Fruit fly (Drosophila melanogaster) whole organism, embryonic: ENCODE data around the gene CG11396.
A peak's percentile ranks its signal among the peaks of the same experiment; 100 is the strongest.

Experiments used
- Antp ChIP-seq: fragments of 200-800 bp; sonication (Bioruptor generic); optimal IDR thresholded peaks from 3 replicates; lab custom pipeline; 2016; ENCODE audit warnings: missing biosample characterization, missing genetic modification characterization
- BtbVII ChIP-seq: fragments of 200-800 bp; sonication (Bioruptor generic); optimal IDR thresholded peaks from 3 replicates; lab custom pipeline; 2017; ENCODE audit warnings: missing biosample characterization, mild to moderate bottlenecking, missing genetic modification characterization
- CG11696 ChIP-seq: fragments of 200-800 bp; sonication (Bioruptor generic); IDR thresholded peaks from 2 replicates; pipeline ENCODE4 v1.3.6; 2022; ENCODE audit warnings: missing biosample characterization, missing genetic modification characterization
- CG12071 ChIP-seq: fragments of 200-800 bp; sonication (Bioruptor generic); optimal IDR thresholded peaks from 3 replicates; lab custom pipeline; 2018; ENCODE audit warnings: missing biosample characterization, mild to moderate bottlenecking, missing genetic modification characterization
- CG12219 ChIP-seq: fragments of 200-800 bp; sonication (Bioruptor generic); optimal IDR thresholded peaks from 3 replicates; lab custom pipeline; 2018; ENCODE audit warnings: missing biosample characterization, mild to moderate bottlenecking, missing genetic modification characterization
- CG14014 ChIP-seq: fragments of 200-800 bp; sonication (Bioruptor generic); IDR thresholded peaks from 2 replicates; pipeline ENCODE4 v1.3.6; 2022; ENCODE audit warnings: missing biosample characterization, missing genetic modification characterization
- CG14050 ChIP-seq: fragments of 200-800 bp; sonication (Bioruptor generic); IDR thresholded peaks from 3 replicates; pipeline ENCODE4 v1.3.6; 2022; ENCODE audit warnings: missing biosample characterization, missing genetic modification characterization
- CG14441 ChIP-seq: fragments of 200-800 bp; sonication (Bioruptor generic); IDR thresholded peaks from 2 replicates; pipeline ENCODE4 v1.3.6; 2022; ENCODE audit warnings: missing biosample characterization, missing genetic modification characterization
- CG14965 ChIP-seq: fragments of 200-800 bp; sonication (Bioruptor generic); optimal IDR thresholded peaks from 2 replicates; lab custom pipeline; 2016; ENCODE audit warnings: missing biosample characterization, missing genetic modification characterization, borderline replicate concordance
- CG1602 ChIP-seq: fragments of 200-800 bp; sonication (Bioruptor generic); optimal IDR thresholded peaks from 3 replicates; lab custom pipeline; 2016; ENCODE audit warnings: missing biosample characterization, missing genetic modification characterization
- CG16813 ChIP-seq: fragments of 200-800 bp; sonication (Bioruptor generic); IDR thresholded peaks from 3 replicates; pipeline ENCODE4 v1.3.6; 2022; ENCODE audit warnings: missing biosample characterization, missing genetic modification characterization; ENCODE audit not compliant: partially characterized antibody
- CG16815 ChIP-seq: fragments of 200-800 bp; sonication (Bioruptor generic); optimal IDR thresholded peaks from 3 replicates; lab custom pipeline; 2017; ENCODE audit warnings: missing biosample characterization, mild to moderate bottlenecking, missing genetic modification characterization
- CG18262 ChIP-seq: fragments of 200-800 bp; optimal IDR thresholded peaks from 3 replicates; lab custom pipeline; 2019; ENCODE audit warnings: missing biosample characterization, mild to moderate bottlenecking, missing genetic modification characterization, moderate library complexity
- CG1832 ChIP-seq: fragments of 200-800 bp; sonication (Bioruptor generic); optimal IDR thresholded peaks from 2 replicates; lab custom pipeline; 2017; ENCODE audit warnings: missing biosample characterization, mild to moderate bottlenecking, missing genetic modification characterization, inconsistent platforms
- CG2120 ChIP-seq: fragments of 200-800 bp; sonication (Bioruptor generic); optimal IDR thresholded peaks from 3 replicates; lab custom pipeline; 2016; ENCODE audit warnings: missing biosample characterization, missing genetic modification characterization
- CG2202 ChIP-seq: fragments of 200-800 bp; sonication (Bioruptor generic); optimal IDR thresholded peaks from 2 replicates; lab custom pipeline; 2018; ENCODE audit warnings: missing biosample characterization, mild to moderate bottlenecking, missing genetic modification characterization
- CG7786 ChIP-seq: fragments of 200-800 bp; sonication (Bioruptor generic); optimal IDR thresholded peaks from 2 replicates; lab custom pipeline; 2016; ENCODE audit warnings: missing biosample characterization, missing genetic modification characterization
- CG8388 ChIP-seq: fragments of 200-800 bp; sonication (Bioruptor generic); optimal IDR thresholded peaks from 2 replicates; lab custom pipeline; 2019; ENCODE audit warnings: missing biosample characterization, mild to moderate bottlenecking, missing genetic modification characterization, moderate library complexity
- CG9876 ChIP-seq: fragments of 200-800 bp; sonication (Bioruptor generic); optimal IDR thresholded peaks from 2 replicates; lab custom pipeline; 2016; ENCODE audit warnings: missing biosample characterization, missing genetic modification characterization
- Camta ChIP-seq: fragments of 200-800 bp; sonication (Bioruptor generic); optimal IDR thresholded peaks from 2 replicates; lab custom pipeline; 2016; ENCODE audit warnings: missing biosample characterization, missing genetic modification characterization
- ERR ChIP-seq: fragments of 200-800 bp; sonication (Bioruptor generic); optimal IDR thresholded peaks from 2 replicates; lab custom pipeline; 2016; ENCODE audit warnings: missing biosample characterization, missing genetic modification characterization
- Eip74EF ChIP-seq, 2 experiments: fragments of 200-800 bp in 1 of 2; fragments of >200 bp in 1 of 2; sonication (Bioruptor generic) in 1 of 2; optimal IDR thresholded peaks; 2 replicates each; lab custom pipeline; 2017 to 2019; ENCODE audit warnings: missing biosample characterization in 2 of 2, missing genetic modification characterization in 2 of 2, mild to moderate bottlenecking in 1 of 2, moderate library complexity in 1 of 2
- HLH3B ChIP-seq: fragments of 200-800 bp; sonication (Bioruptor generic); IDR thresholded peaks from 2 replicates; pipeline ENCODE4 v1.3.6; 2022; ENCODE audit warnings: missing biosample characterization, missing genetic modification characterization
- Hey ChIP-seq: fragments of 200-800 bp; sonication (Bioruptor generic); optimal IDR thresholded peaks from 3 replicates; lab custom pipeline; 2018; ENCODE audit warnings: missing biosample characterization, mild to moderate bottlenecking, missing genetic modification characterization
- HmgD ChIP-seq: fragments of 200-800 bp; sonication (Bioruptor generic); optimal IDR thresholded peaks from 3 replicates; lab custom pipeline; 2016; ENCODE audit warnings: missing biosample characterization, missing genetic modification characterization
- Hmr ChIP-seq: fragments of 200-800 bp; sonication (Bioruptor generic); optimal IDR thresholded peaks from 3 replicates; lab custom pipeline; 2017; ENCODE audit warnings: mild to moderate bottlenecking, missing biosample characterization, missing genetic modification reagents, missing genetic modification characterization
- Lhr ChIP-seq: fragments of 200-800 bp; sonication (Bioruptor generic); optimal IDR thresholded peaks from 3 replicates; lab custom pipeline; 2017; ENCODE audit warnings: mild to moderate bottlenecking, missing biosample characterization, missing genetic modification reagents, missing genetic modification characterization
- Mes4 ChIP-seq: fragments of 200-800 bp; sonication (Bioruptor generic); optimal IDR thresholded peaks from 2 replicates; lab custom pipeline; 2016; ENCODE audit warnings: missing biosample characterization, missing genetic modification characterization
- NK7.1 ChIP-seq: fragments of 200-800 bp; sonication (Bioruptor generic); optimal IDR thresholded peaks from 3 replicates; lab custom pipeline; 2016; ENCODE audit warnings: missing biosample characterization, missing genetic modification characterization
- Neu2 ChIP-seq: fragments of 200-800 bp; sonication (Bioruptor generic); optimal IDR thresholded peaks from 3 replicates; lab custom pipeline; 2016; ENCODE audit warnings: missing biosample characterization, missing genetic modification characterization, borderline replicate concordance
- Sox102F ChIP-seq: fragments of 200-800 bp; sonication (Bioruptor generic); optimal IDR thresholded peaks from 2 replicates; lab custom pipeline; 2018; ENCODE audit warnings: missing biosample characterization, mild to moderate bottlenecking, missing genetic modification characterization, moderate library complexity
- cad ChIP-seq: fragments of >200 bp; optimal IDR thresholded peaks from 2 replicates; lab custom pipeline; 2017; ENCODE audit warnings: missing biosample characterization, missing genetic modification characterization
- croc ChIP-seq: fragments of 200-800 bp; sonication (Bioruptor generic); conservative IDR thresholded peaks from 3 replicates; pipeline ENCODE4 v1.3.6; 2022; ENCODE audit warnings: missing biosample characterization, missing genetic modification characterization
- crp ChIP-seq, 2 experiments: fragments of 200-800 bp; sonication (Bioruptor generic); optimal IDR thresholded peaks; 2 replicates in 1 of 2; 3 replicates in 1 of 2; lab custom pipeline; 2017; ENCODE audit warnings: missing biosample characterization in 2 of 2, missing genetic modification characterization in 2 of 2, mild to moderate bottlenecking in 1 of 2, moderate library complexity in 1 of 2
- en ChIP-seq: fragments of 200-800 bp; sonication (Bioruptor generic); optimal IDR thresholded peaks from 2 replicates; lab custom pipeline; 2016; ENCODE audit warnings: missing biosample characterization, missing genetic modification characterization
- h ChIP-seq: fragments of >200 bp; optimal IDR thresholded peaks from 2 replicates; lab custom pipeline; 2017
- insv ChIP-seq, 2 experiments: fragments of 200-800 bp; sonication (Bioruptor generic); optimal IDR thresholded peaks; 3 replicates each; lab custom pipeline; 2016 to 2018; ENCODE audit warnings: missing biosample characterization in 2 of 2, missing genetic modification characterization in 2 of 2
- onecut ChIP-seq: fragments of 200-800 bp; sonication (Bioruptor generic); IDR thresholded peaks from 2 replicates; pipeline ENCODE4 v1.3.6; 2022; ENCODE audit warnings: missing biosample characterization, missing genetic modification characterization
- otp ChIP-seq: fragments of 200-800 bp; sonication (Bioruptor generic); IDR thresholded peaks from 3 replicates; pipeline ENCODE4, ENCODE4 v1.3.6; 2022; ENCODE audit warnings: missing biosample characterization, missing genetic modification characterization
- pb ChIP-seq: fragments of 200-800 bp; sonication (Bioruptor generic); optimal IDR thresholded peaks from 3 replicates; lab custom pipeline; 2016; ENCODE audit warnings: missing biosample characterization, missing genetic modification characterization
- sisA ChIP-seq: fragments of 200-800 bp; sonication (Bioruptor generic); IDR thresholded peaks from 2 replicates; pipeline ENCODE4 v1.3.6; 2022; ENCODE audit warnings: missing biosample characterization, missing genetic modification characterization
- slou ChIP-seq: fragments of 200-800 bp; sonication (Bioruptor generic); optimal IDR thresholded peaks from 3 replicates; lab custom pipeline; 2016; ENCODE audit warnings: missing biosample characterization, missing genetic modification characterization
- slp2 ChIP-seq: fragments of 200-800 bp; sonication (Bioruptor generic); optimal IDR thresholded peaks from 2 replicates; lab custom pipeline; 2016; ENCODE audit warnings: missing biosample characterization, missing genetic modification characterization
- sna ChIP-seq: fragments of 200-800 bp; sonication (Bioruptor generic); IDR thresholded peaks from 2 replicates; pipeline ENCODE4 v1.3.6; 2022; ENCODE audit warnings: missing biosample characterization, missing genetic modification characterization; ENCODE audit not compliant: partially characterized antibody
- tgo ChIP-seq: fragments of 200-800 bp; sonication (Bioruptor generic); IDR thresholded peaks from 3 replicates; pipeline ENCODE4 v1.3.6; 2022; ENCODE audit warnings: missing biosample characterization, missing genetic modification characterization
- tin ChIP-seq: fragments of 200-800 bp; sonication (Bioruptor generic); optimal IDR thresholded peaks from 3 replicates; lab custom pipeline; 2016; ENCODE audit warnings: missing biosample characterization, missing genetic modification characterization
- vnd ChIP-seq: fragments of 200-800 bp; sonication (Bioruptor generic); IDR thresholded peaks from 3 replicates; pipeline ENCODE4 v1.3.6; 2022; ENCODE audit warnings: missing biosample characterization, missing genetic modification characterization; ENCODE audit not compliant: partially characterized antibody
- wor ChIP-seq: fragments of 200-800 bp; sonication (Bioruptor generic); IDR thresholded peaks from 2 replicates; pipeline ENCODE4 v1.3.6; 2022; ENCODE audit warnings: missing biosample characterization, missing genetic modification characterization
- zfh1 ChIP-seq: fragments of 200-800 bp; sonication (Bioruptor generic); IDR thresholded peaks from 3 replicates; pipeline ENCODE4 v1.3.6; 2022; ENCODE audit warnings: missing biosample characterization, missing genetic modification characterization

Gene CG11396

dm6 chr3L:20771891-20772646 is 15.9 kb downstream of the CG11396 start (continued):
- TF ChIP-seq HLH3B (GFP tag; lab: Robert Waterston, UW) (peak; percentile 67; the same call in 1 of the 2 replicates), CG16815 (GFP tag; lab: Kevin White, UChicago) (peak; percentile 40), pb (GFP tag; lab: Kevin White, UChicago) (peak; percentile 70), CG9876 (peak; percentile 8), CG1602 (GFP tag; lab: Kevin White, UChicago) (peak; percentile 73), vnd (GFP tag; lab: Robert Waterston, UW) (no peak), cad (GFP tag; lab: Kevin White, UChicago) (no peak), CG2202 (tag; lab: Kevin White, UChicago) (peak; percentile 48), sisA (GFP tag; lab: Robert Waterston, UW) (peak; percentile 66), CG14050 (GFP tag; lab: Robert Waterston, UW) (peak; percentile 82), zfh1 (GFP tag; lab: Robert Waterston, UW) (peak; percentile 79), CG12219 (GFP tag; lab: Kevin White, UChicago) (peak; percentile 86), tin (GFP tag; lab: Kevin White, UChicago) (peak; percentile 71), CG12071 (GFP tag; lab: Kevin White, UChicago) (peak; percentile 85), CG16813 (no peak), Lhr (peak; percentile 47), slou (no peak), onecut (GFP tag; lab: Robert Waterston, UW) (peak; percentile 81), ERR (peak; percentile 44), en (peak; percentile 16), Camta (GFP tag; lab: Kevin White, UChicago) (peak; percentile 27), Neu2 (GFP tag; lab: Kevin White, UChicago) (no peak), sna (GFP tag; lab: Robert Waterston, UW) (no peak), HmgD (GFP tag; lab: Kevin White, UChicago) (peak; percentile 53), Eip74EF (GFP tag; optimal IDR thresholded peaks at IDR 0.05; lab: Kevin White, UChicago) (peak in 1 of 2 experiments; percentile 75), Sox102F (GFP tag; lab: Kevin White, UChicago) (peak; percentile 84), CG1832 (GFP tag; lab: Kevin White, UChicago) (no peak), otp (GFP tag; lab: Robert Waterston, UW) (peak; percentile 83; the same call in 2 of the 3 replicates), croc (GFP tag; lab: Robert Waterston, UW) (0 out of 3 replicates have a peak, but pooled peaks have one; percentile 13), Mes4 (GFP tag; lab: Kevin White, UChicago) (peak; percentile 24), h (no peak), wor (GFP tag; lab: Robert Waterston, UW) (peak; percentile 66), Antp (GFP tag; lab: Kevin White, UChicago) (peak; percentile 65), CG2120 (peak; percentile 83), CG14965 (GFP tag; lab: Kevin White, UChicago) (no peak), NK7.1 (peak; percentile 13), CG7786 (GFP tag; lab: Kevin White, UChicago) (peak; percentile 75), insv (GFP tag; optimal IDR thresholded peaks at IDR 0.05; lab: Kevin White, UChicago) (peak in 1 of 2 experiments; percentile 25), Hmr (GFP tag; lab: Kevin White, UChicago) (peak; percentile 84), CG14441 (GFP tag; lab: Robert Waterston, UW) (peak; percentile 81), slp2 (GFP tag; lab: Kevin White, UChicago) (peak; percentile 67), BtbVII (peak; percentile 69), CG14014 (GFP tag; lab: Robert Waterston, UW) (peak; percentile 81; the same call in 1 of the 2 replicates), CG11696 (GFP tag; lab: Robert Waterston, UW) (peak; percentile 98), crp (GFP tag; optimal IDR thresholded peaks at IDR 0.05; lab: Kevin White, UChicago) (no peak), tgo (peak; percentile 76), CG8388 (GFP tag; lab: Kevin White, UChicago) (peak; percentile 81), CG18262 (peak; percentile 86), Hey (tag; lab: Kevin White, UChicago) (no peak)
